Fruit fly (Drosophila melanogaster): ENCODE data around the gene CG10588.

Gene CG10588

DNA sequence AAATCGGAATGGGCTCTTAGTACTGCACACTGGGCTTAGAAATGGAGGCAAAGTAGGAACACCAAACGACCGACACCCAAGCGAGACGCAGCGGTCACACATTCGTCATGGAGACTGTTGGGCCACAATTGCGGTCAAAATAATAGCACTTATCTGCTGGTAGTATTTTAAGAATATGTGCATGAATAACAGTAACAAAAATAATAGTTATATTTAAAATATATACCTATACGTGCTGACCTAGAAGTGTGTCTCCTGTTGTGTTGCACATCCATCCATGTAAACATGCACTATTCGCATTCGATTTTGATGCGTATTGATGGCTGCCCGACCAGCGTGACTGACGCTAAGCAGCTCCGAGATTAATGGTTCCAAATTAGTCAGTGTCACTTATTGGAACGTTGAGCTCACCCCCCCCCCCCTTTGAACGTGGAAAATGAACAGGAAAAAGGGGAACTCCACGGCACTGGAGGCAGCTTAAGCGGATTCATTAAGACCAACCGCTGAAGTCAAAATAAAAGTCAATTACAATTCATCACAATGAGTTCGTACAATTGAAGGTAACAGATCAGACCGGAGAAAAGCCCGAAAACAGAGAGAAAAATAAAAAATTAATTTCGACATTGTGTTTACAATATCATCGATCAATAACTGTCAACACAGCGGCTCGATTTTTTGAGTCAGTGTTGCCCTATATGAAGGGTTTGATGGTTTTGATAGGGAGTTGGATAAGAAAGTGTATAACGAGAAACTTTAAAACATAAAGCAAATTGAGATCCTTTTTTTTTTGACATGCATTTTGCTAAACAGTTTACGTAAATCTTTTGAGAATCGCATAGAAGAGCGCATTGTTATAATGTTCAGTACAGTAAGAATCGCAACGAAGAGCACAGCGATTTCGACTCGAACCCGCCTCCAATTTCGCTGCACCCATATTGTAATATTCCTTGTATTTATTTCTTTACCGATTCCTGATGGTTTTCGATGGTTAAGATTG lies 3.8 kb upstream of the CG10588 start:
- TF ChIP-seq Xrp1 (GFP tag; IDR thresholded peaks at IDR 0.05) (0 out of 2 replicates have a peak, but pooled peaks have one; percentile 52), Rfx (GFP tag; IDR thresholded peaks at IDR 0.05) (0 out of 2 replicates have a peak, but pooled peaks have one; percentile 9), CG6689 (GFP tag; IDR thresholded peaks at IDR 0.05) (peak; percentile 38), Bgb (GFP tag; IDR thresholded peaks at IDR 0.05; ENCODE audit: partially characterized antibody) (no peak), Ptx1 (GFP tag; IDR thresholded peaks at IDR 0.05) (peak; percentile 34; the same call in 1 of the 2 replicates), H15 (GFP tag; IDR thresholded peaks at IDR 0.05) (0 out of 3 replicates have a peak, but pooled peaks have one; percentile 29), amos (GFP tag; IDR thresholded peaks at IDR 0.05; ENCODE audit: partially characterized antibody) (no peak), prd (optimal IDR thresholded peaks at IDR 0.05) (no peak), prd (GFP tag; IDR thresholded peaks at IDR 0.05) (peak; percentile 34; the same call in 1 of the 3 replicates), MESR4 (GFP tag; optimal IDR thresholded peaks at IDR 0.05) (no peak), oc (tag; optimal IDR thresholded peaks at IDR 0.05) (peak; percentile 82), sens (GFP tag) (peak; percentile 44), CG7745 (tag; optimal IDR thresholded peaks at IDR 0.05) (peak; percentile 77), E2f2 (GFP tag; IDR thresholded peaks at IDR 0.05) (no peak), Neu2 (GFP tag; optimal IDR thresholded peaks at IDR 0.05; ENCODE audit: borderline replicate concordance) (no peak), zf30C (GFP tag; optimal IDR thresholded peaks at IDR 0.05) (no peak), CG2712 (tag; optimal IDR thresholded peaks at IDR 0.05) (peak; percentile 1), E2f1 (GFP tag; IDR thresholded peaks at IDR 0.05) (0 out of 2 replicates have a peak, but pooled peaks have one; percentile 16), ci (GFP tag; IDR thresholded peaks at IDR 0.05) (0 out of 3 replicates have a peak, but pooled peaks have one; percentile 41), gce (GFP tag; IDR thresholded peaks at IDR 0.05) (0 out of 3 replicates have a peak, but pooled peaks have one; percentile 41), CG17802 (tag; optimal IDR thresholded peaks at IDR 0.05) (no peak), Sox102F (GFP tag; optimal IDR thresholded peaks at IDR 0.05) (peak; percentile 41), Oli (tag; optimal IDR thresholded peaks at IDR 0.05) (peak; percentile 11), gem (tag; optimal IDR thresholded peaks at IDR 0.05) (peak; percentile 8), CG11093 (GFP tag; IDR thresholded peaks at IDR 0.05) (0 out of 3 replicates have a peak, but pooled peaks have one; percentile 29), CG17829 (tag; optimal IDR thresholded peaks at IDR 0.05) (peak; percentile 40), pan (optimal IDR thresholded peaks at IDR 0.05) (no peak), pan (GFP tag; optimal IDR thresholded peaks at IDR 0.05 in 1 of 2, IDR thresholded peaks at IDR 0.05 in 1 of 2) (peak in 1 of 2 experiments; percentile 53), CG17385 (GFP tag; optimal IDR thresholded peaks at IDR 0.05) (no peak), dmrt11E (tag; optimal IDR thresholded peaks at IDR 0.05) (peak; percentile 5), CG2116 (GFP tag; optimal IDR thresholded peaks at IDR 0.05) (no peak), bsh (GFP tag; optimal IDR thresholded peaks at IDR 0.05) (peak in 1 of 2 experiments; percentile 21), fu2 (GFP tag; optimal IDR thresholded peaks at IDR 0.05) (no peak), CG11504 (tag; optimal IDR thresholded peaks at IDR 0.05) (peak; percentile 6), Blimp-1 (GFP tag; optimal IDR thresholded peaks at IDR 0.05) (peak; percentile 9), Dek (tag; optimal IDR thresholded peaks at IDR 0.05) (no peak), CG9797 (GFP tag; optimal IDR thresholded peaks at IDR 0.05) (no peak), eve (GFP tag; optimal IDR thresholded peaks at IDR 0.05) (peak in 1 of 2 experiments; percentile 22), ranshi (GFP tag; IDR thresholded peaks at IDR 0.05) (0 out of 2 replicates have a peak, but pooled peaks have one; percentile 14), CG15514 (GFP tag; optimal IDR thresholded peaks at IDR 0.05) (no peak), odd (GFP tag; optimal IDR thresholded peaks at IDR 0.05) (no peak), da (GFP tag; optimal IDR thresholded peaks at IDR 0.05) (no peak), disco-r (GFP tag; optimal IDR thresholded peaks at IDR 0.05) (no peak), CG12071 (GFP tag; optimal IDR thresholded peaks at IDR 0.05) (no peak), sisA (GFP tag; IDR thresholded peaks at IDR 0.05) (peak; percentile 33; the same call in 1 of the 2 replicates), Ets65A (GFP tag) (peak; percentile 55), Drgx (GFP tag; IDR thresholded peaks at IDR 0.05) (peak; percentile 65)

Measured in whole organism, embryonic.